Worm (Caenorhabditis elegans) whole organism, midembryonic: Measurements from ENCODE around the gene C08E8.1.

Source experiments
- T22C8.4 ChIP-seq: fragments of 200-800 bp; sonication (Bioruptor generic); IDR thresholded peaks from 2 replicates; pipeline ENCODE4 v1.3.6; 2022; ENCODE audit warnings: missing genetic modification characterization, missing compliant biosample characterization
- cog-1 ChIP-seq: sonication (generic microtip); optimal IDR thresholded peaks from 2 replicates; lab custom pipeline; 2016; ENCODE audit warnings: missing genetic modification characterization, missing compliant biosample characterization
- flt-1 ChIP-seq: fragments of 200-800 bp; sonication (Bioruptor generic); IDR thresholded peaks from 2 replicates; pipeline ENCODE4 v1.3.6; 2022; ENCODE audit warnings: missing genetic modification characterization, missing compliant biosample characterization
- ztf-23 ChIP-seq: fragments of 200-800 bp; sonication (Bioruptor generic); IDR thresholded peaks from 2 replicates; pipeline ENCODE4 v1.3.6; 2022; ENCODE audit warnings: missing genetic modification reagents, missing genetic modification characterization, missing compliant biosample characterization

- TF ChIP-seq T22C8.4 (no peak), ztf-23 (no peak), flt-1 (no peak), cog-1 (tag; lab: Kevin White, UChicago) (no peak)
These were observed 31.2 kb downstream of the C08E8.1 start, which contains the start of gene B0462.4 for ce11 chrV:18331086-18331485.
